Fruit fly (Drosophila melanogaster): ENCODE measurements around the gene wol.

The wol gene

DNA sequence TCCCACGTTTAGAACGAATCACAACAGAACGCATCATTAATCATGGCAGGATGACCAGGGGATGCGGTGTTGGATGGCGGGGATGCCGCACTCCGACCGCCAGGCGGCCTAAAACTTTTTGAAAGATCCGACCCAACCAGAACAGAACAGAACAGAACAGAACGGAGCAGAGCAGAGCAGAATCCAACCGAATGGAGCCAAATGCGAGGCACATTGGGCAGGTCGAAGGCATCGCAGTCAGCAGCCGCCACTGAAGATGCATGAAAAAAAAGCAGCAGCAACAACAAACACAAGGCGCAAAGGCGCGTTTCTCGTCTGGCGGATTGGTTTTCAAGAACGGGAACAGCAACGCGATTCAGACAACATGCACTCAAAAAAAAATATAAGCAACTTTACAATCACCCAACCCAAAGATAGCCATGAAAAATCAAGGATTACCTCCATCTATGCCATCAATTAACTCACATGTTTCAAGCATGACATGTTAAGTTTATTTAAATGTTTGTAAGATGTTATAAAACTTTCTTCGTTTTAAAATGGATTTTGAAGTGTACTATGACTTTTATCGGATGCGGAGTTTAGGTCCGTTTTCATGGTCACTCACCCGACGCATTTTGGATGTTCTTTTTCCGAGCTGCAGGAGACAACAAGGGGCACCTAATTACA is 23.3 kb downstream of the wol start (continued):
- TF ChIP-seq CG17186 (GFP tag; optimal IDR thresholded peaks at IDR 0.05), result no peak
- peak; percentile 59 for TF ChIP-seq dmrt99B (tag; optimal IDR thresholded peaks at IDR 0.05)
- peak; percentile 33 for TF ChIP-seq CG17802 (tag; optimal IDR thresholded peaks at IDR 0.05)
- no peak for TF ChIP-seq Deaf1 (tag; optimal IDR thresholded peaks at IDR 0.05)
- peak; percentile 11 for TF ChIP-seq ind (GFP tag; optimal IDR thresholded peaks at IDR 0.05)
- TF ChIP-seq CG9437 (GFP tag; optimal IDR thresholded peaks at IDR 0.05), result peak; percentile 6
- no peak for TF ChIP-seq CG16779 (GFP tag; IDR thresholded peaks at IDR 0.05)
- TF ChIP-seq trem (tag; optimal IDR thresholded peaks at IDR 0.05), result peak; percentile 82
- TF ChIP-seq Pdp1 (GFP tag; optimal IDR thresholded peaks at IDR 0.05), result peak; percentile 47 to 51
- 0 out of 2 replicates have a peak, but pooled peaks have one; percentile 15 for TF ChIP-seq CG5953 (GFP tag; IDR thresholded peaks at IDR 0.05)
- no peak for TF ChIP-seq HmgD (GFP tag; optimal IDR thresholded peaks at IDR 0.05)
- peak; percentile 23 for TF ChIP-seq grn (GFP tag; optimal IDR thresholded peaks at IDR 0.05)
- no peak for TF ChIP-seq CG3995 (GFP tag; optimal IDR thresholded peaks at IDR 0.05)
- TF ChIP-seq pum (GFP tag; optimal IDR thresholded peaks at IDR 0.05), result peak; percentile 71
- TF ChIP-seq NfI (GFP tag; optimal IDR thresholded peaks at IDR 0.05), result peak; percentile 2
- TF ChIP-seq CG3407 (GFP tag; optimal IDR thresholded peaks at IDR 0.05), result peak; percentile 55
- peak; percentile 66 for TF ChIP-seq CG2678 (tag; optimal IDR thresholded peaks at IDR 0.05)
- TF ChIP-seq Abd-B (GFP tag; optimal IDR thresholded peaks at IDR 0.05), result peak; percentile 36
- no peak for TF ChIP-seq wek (GFP tag; optimal IDR thresholded peaks at IDR 0.05)
- TF ChIP-seq CG2875 (GFP tag; optimal IDR thresholded peaks at IDR 0.05), result peak; percentile 58
- peak in 1 of 3 experiments; percentile 93 for TF ChIP-seq lola (GFP tag; optimal IDR thresholded peaks at IDR 0.05)
- no peak for TF ChIP-seq CG7745 (tag; optimal IDR thresholded peaks at IDR 0.05)
- no peak for TF ChIP-seq exex (tag; optimal IDR thresholded peaks at IDR 0.05)
- TF ChIP-seq HLH54F (GFP tag; optimal IDR thresholded peaks at IDR 0.05), result peak; percentile 5
- TF ChIP-seq Dp (GFP tag; optimal IDR thresholded peaks at IDR 0.05), result no peak
- TF ChIP-seq Elba2 (GFP tag; optimal IDR thresholded peaks at IDR 0.05), result no peak
- peak; percentile 85 for TF ChIP-seq gem (tag; optimal IDR thresholded peaks at IDR 0.05)
- peak; percentile 84 for TF ChIP-seq nmo (GFP tag; optimal IDR thresholded peaks at IDR 0.05)
- peak; percentile 24 for TF ChIP-seq CG1647 (GFP tag; optimal IDR thresholded peaks at IDR 0.05)
- peak; percentile 69 for TF ChIP-seq Drgx (GFP tag; IDR thresholded peaks at IDR 0.05)
- TF ChIP-seq hbn (GFP tag; IDR thresholded peaks at IDR 0.05; ENCODE audit: partially characterized antibody), result no peak
- TF ChIP-seq ATbp (GFP tag; optimal IDR thresholded peaks at IDR 0.05), result peak; percentile 24
- TF ChIP-seq lab (GFP tag; optimal IDR thresholded peaks at IDR 0.05), result peak; percentile 18
- TF ChIP-seq Dll (GFP tag; IDR thresholded peaks at IDR 0.05; ENCODE audit: partially characterized antibody), result no peak
- TF ChIP-seq ro (GFP tag; IDR thresholded peaks at IDR 0.05), result no peak
- TF ChIP-seq CG16863 (GFP tag; optimal IDR thresholded peaks at IDR 0.05), result peak; percentile 63
- TF ChIP-seq Optix (GFP tag; IDR thresholded peaks at IDR 0.05), result no peak
- no peak for TF ChIP-seq luna (GFP tag; optimal IDR thresholded peaks at IDR 0.05)
- TF ChIP-seq Meics (GFP tag; optimal IDR thresholded peaks at IDR 0.05), result peak; percentile 4
- TF ChIP-seq onecut (GFP tag; IDR thresholded peaks at IDR 0.05), result peak; percentile 63
- TF ChIP-seq CG16813 (GFP tag; IDR thresholded peaks at IDR 0.05; ENCODE audit: partially characterized antibody), result no peak
- TF ChIP-seq CG17385 (GFP tag; optimal IDR thresholded peaks at IDR 0.05), result peak; percentile 44
- TF ChIP-seq slp2 (GFP tag; optimal IDR thresholded peaks at IDR 0.05), result peak; percentile 35
- TF ChIP-seq dmrt11E (tag; optimal IDR thresholded peaks at IDR 0.05), result peak; percentile 95
- TF ChIP-seq D (optimal IDR thresholded peaks at IDR 0.05), result no peak
- peak; percentile 73 for TF ChIP-seq D (GFP tag; optimal IDR thresholded peaks at IDR 0.05)
- TF ChIP-seq CG9932 (GFP tag; IDR thresholded peaks at IDR 0.05), result 0 out of 2 replicates have a peak, but pooled peaks have one; percentile 4
- peak; percentile 82 for TF ChIP-seq phol (tag; optimal IDR thresholded peaks at IDR 0.05)
- no peak for TF ChIP-seq bowl (GFP tag; IDR thresholded peaks at IDR 0.05)
